Worm (Caenorhabditis elegans) whole organism, late embryonic: ENCODE results near the gene fbxb-61.

Experiments used
- C38D4.7 ChIP-seq: fragments of 200-800 bp; sonication (Bioruptor generic); optimal IDR thresholded peaks from 2 replicates; lab custom pipeline; 2018; ENCODE audit warnings: mild to moderate bottlenecking, missing genetic modification characterization, moderate library complexity, missing compliant biosample characterization
- K02D7.2 ChIP-seq: sonication (generic microtip); optimal IDR thresholded peaks from 2 replicates; lab custom pipeline; 2017; ENCODE audit warnings: mild to moderate bottlenecking, missing genetic modification characterization, missing compliant biosample characterization
- K09A11.1 ChIP-seq: sonication (generic microtip); optimal IDR thresholded peaks from 2 replicates; lab custom pipeline; 2017; ENCODE audit warnings: antibody characterized with exemption, mild to moderate bottlenecking, missing genetic modification characterization, missing compliant biosample characterization; ENCODE audit not compliant: insufficient read depth
- ceh-14 ChIP-seq: sonication (generic microtip); optimal IDR thresholded peaks from 2 replicates; lab custom pipeline; 2016; ENCODE audit warnings: missing genotype, missing genetic modification characterization, missing compliant biosample characterization
- ceh-18 ChIP-seq: sonication (generic microtip); optimal IDR thresholded peaks from 2 replicates; lab custom pipeline; 2016; ENCODE audit warnings: missing genetic modification characterization, missing compliant biosample characterization
- ceh-19 ChIP-seq: fragments of 200-800 bp; sonication (Bioruptor generic); optimal IDR thresholded peaks from 2 replicates; lab custom pipeline; 2018; ENCODE audit warnings: mild to moderate bottlenecking, missing genetic modification characterization, missing compliant biosample characterization
- ceh-2 ChIP-seq: sonication (generic microtip); optimal IDR thresholded peaks from 2 replicates; lab custom pipeline; 2016; ENCODE audit warnings: missing genotype, missing genetic modification characterization, missing compliant biosample characterization
- ceh-24 ChIP-seq: sonication (generic microtip); optimal IDR thresholded peaks from 2 replicates; lab custom pipeline; 2016; ENCODE audit warnings: mild to moderate bottlenecking, missing genetic modification characterization, missing compliant biosample characterization
- ceh-31 ChIP-seq: sonication (generic microtip); optimal IDR thresholded peaks from 2 replicates; lab custom pipeline; 2016; ENCODE audit warnings: missing genetic modification characterization, missing compliant biosample characterization
- ceh-9 ChIP-seq: sonication (generic microtip); optimal IDR thresholded peaks from 2 replicates; lab custom pipeline; 2016; ENCODE audit warnings: mild to moderate bottlenecking, missing genetic modification characterization, inconsistent platforms, missing compliant biosample characterization
- che-1 ChIP-seq: sonication (generic microtip); optimal IDR thresholded peaks from 2 replicates; lab custom pipeline; 2016; ENCODE audit warnings: mild to moderate bottlenecking, missing genetic modification characterization, missing compliant biosample characterization
- dmd-4 ChIP-seq: sonication (generic microtip); optimal IDR thresholded peaks from 2 replicates; lab custom pipeline; 2016; ENCODE audit warnings: borderline replicate concordance, missing genetic modification characterization, missing compliant biosample characterization
- dve-1 ChIP-seq: sonication (generic microtip); optimal IDR thresholded peaks from 2 replicates; lab custom pipeline; 2017; ENCODE audit warnings: antibody characterized with exemption, mild to moderate bottlenecking, missing genetic modification characterization, missing compliant biosample characterization
- elt-4 ChIP-seq: sonication (generic microtip); optimal IDR thresholded peaks from 2 replicates; lab custom pipeline; 2016; ENCODE audit warnings: missing genetic modification characterization, missing compliant biosample characterization
- ets-4 ChIP-seq: sonication (generic microtip); optimal IDR thresholded peaks from 2 replicates; lab custom pipeline; 2016; ENCODE audit warnings: missing genetic modification characterization, missing compliant biosample characterization
- fax-1 ChIP-seq: sonication (generic microtip); optimal IDR thresholded peaks from 2 replicates; lab custom pipeline; 2016; ENCODE audit warnings: missing genotype, missing genetic modification characterization, missing compliant biosample characterization
- fkh-10 ChIP-seq: fragments of 150-350 bp; optimal IDR thresholded peaks from 2 replicates; lab custom pipeline; 2014; ENCODE audit warnings: missing biosample characterization, missing genetic modification reagents, missing genetic modification characterization
- fkh-6 ChIP-seq: sonication (generic microtip); optimal IDR thresholded peaks from 2 replicates; lab custom pipeline; 2016; ENCODE audit warnings: missing genetic modification characterization, missing compliant biosample characterization
- gmeb-2 ChIP-seq: sonication (generic microtip); optimal IDR thresholded peaks from 2 replicates; lab custom pipeline; 2016; ENCODE audit warnings: missing genetic modification characterization, inconsistent platforms, missing compliant biosample characterization
- hlh-13 ChIP-seq: fragments of 200-800 bp; sonication (Bioruptor generic); optimal IDR thresholded peaks from 2 replicates; lab custom pipeline; 2018; ENCODE audit warnings: mild to moderate bottlenecking, missing genetic modification characterization, missing compliant biosample characterization
- hlh-6 ChIP-seq: sonication (generic microtip); optimal IDR thresholded peaks from 2 replicates; lab custom pipeline; 2016; ENCODE audit warnings: missing genotype, missing genetic modification characterization, missing compliant biosample characterization
- lin-11 ChIP-seq: fragments of 200-800 bp; sonication (Bioruptor generic); optimal IDR thresholded peaks from 2 replicates; lab custom pipeline; 2018; ENCODE audit warnings: mild to moderate bottlenecking, missing genetic modification characterization, missing compliant biosample characterization
- madf-2 ChIP-seq: sonication (generic microtip); optimal IDR thresholded peaks from 2 replicates; lab custom pipeline; 2017; ENCODE audit warnings: missing genetic modification characterization, missing compliant biosample characterization
- nhr-232 ChIP-seq: sonication (generic microtip); optimal IDR thresholded peaks from 2 replicates; lab custom pipeline; 2016; ENCODE audit warnings: missing genetic modification characterization, missing compliant biosample characterization
- odd-2 ChIP-seq: sonication (generic microtip); optimal IDR thresholded peaks from 2 replicates; lab custom pipeline; 2017; ENCODE audit warnings: antibody characterized with exemption, mild to moderate bottlenecking, missing genetic modification characterization, missing compliant biosample characterization
- pag-3 ChIP-seq: sonication (generic microtip); optimal IDR thresholded peaks from 2 replicates; lab custom pipeline; 2016; ENCODE audit warnings: missing compliant biosample characterization, missing genetic modification characterization, borderline replicate concordance
- pqm-1 ChIP-seq: sonication (generic microtip); optimal IDR thresholded peaks from 2 replicates; lab custom pipeline; 2016; ENCODE audit warnings: missing genetic modification characterization, missing compliant biosample characterization
- sdc-2 ChIP-seq: sonication (generic microtip); optimal IDR thresholded peaks from 2 replicates; lab custom pipeline; 2016; ENCODE audit warnings: missing genotype, missing genetic modification characterization, missing compliant biosample characterization
- sox-2 ChIP-seq: fragments of 200-800 bp; sonication (Bioruptor generic); IDR thresholded peaks from 2 replicates; pipeline ENCODE4 v1.3.6; 2022; ENCODE audit warnings: missing genetic modification reagents, missing genetic modification characterization, missing compliant biosample characterization
- sox-4 ChIP-seq: sonication (generic microtip); optimal IDR thresholded peaks from 2 replicates; lab custom pipeline; 2017; ENCODE audit warnings: mild to moderate bottlenecking, missing genetic modification characterization, inconsistent platforms, missing compliant biosample characterization
- syd-9 ChIP-seq: sonication (generic microtip); optimal IDR thresholded peaks from 2 replicates; lab custom pipeline; 2016; ENCODE audit warnings: mild to moderate bottlenecking, missing genetic modification characterization, moderate library complexity, missing compliant biosample characterization
- tbx-2 ChIP-seq: sonication (generic microtip); optimal IDR thresholded peaks from 2 replicates; lab custom pipeline; 2016; ENCODE audit warnings: missing genetic modification characterization, missing compliant biosample characterization
- tbx-7 ChIP-seq: sonication (generic microtip); optimal IDR thresholded peaks from 2 replicates; lab custom pipeline; 2016; ENCODE audit warnings: missing genotype, missing genetic modification characterization, missing compliant biosample characterization
- unc-42 ChIP-seq: sonication (generic microtip); optimal IDR thresholded peaks from 2 replicates; lab custom pipeline; 2016; ENCODE audit warnings: missing genotype, missing genetic modification characterization, missing compliant biosample characterization
- unc-86 ChIP-seq: sonication (generic microtip); optimal IDR thresholded peaks from 2 replicates; lab custom pipeline; 2016; ENCODE audit warnings: missing genetic modification characterization, missing compliant biosample characterization
- zip-5 ChIP-seq: sonication (generic microtip); optimal IDR thresholded peaks from 2 replicates; lab custom pipeline; 2016; ENCODE audit warnings: missing genetic modification characterization, missing compliant biosample characterization
- ztf-16 ChIP-seq: sonication (generic microtip); optimal IDR thresholded peaks from 2 replicates; lab custom pipeline; 2017; ENCODE audit warnings: missing genetic modification characterization, missing compliant biosample characterization

fbxb-61 gene

DNA sequence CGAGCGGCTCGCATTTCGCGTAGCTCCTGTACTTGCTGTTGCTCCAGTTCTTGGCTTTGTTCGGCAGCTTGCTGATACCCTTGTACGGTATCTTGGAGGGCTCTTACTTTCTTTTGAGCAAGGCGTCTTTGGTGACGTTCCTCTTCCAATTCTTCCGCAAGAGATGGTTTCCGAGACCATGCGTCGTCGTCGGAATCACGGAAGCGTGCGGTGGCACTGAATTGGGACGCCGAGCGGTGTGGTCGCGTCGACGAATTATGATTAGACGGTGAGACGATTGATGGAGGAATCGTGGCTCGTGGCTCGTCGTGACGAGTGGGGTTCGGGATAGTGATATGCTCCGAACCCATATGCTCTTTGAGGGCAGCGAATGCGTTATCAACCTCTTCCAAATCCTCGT, 27.6 kb upstream of the fbxb-61 start:
- no peak for TF ChIP-seq pag-3 (tag; lab: Kevin White, UChicago)
- TF ChIP-seq gmeb-2, result no peak
- no peak for TF ChIP-seq ceh-24 (tag; lab: Kevin White, UChicago)
- TF ChIP-seq unc-42 (tag; lab: Kevin White, UChicago), result no peak
- TF ChIP-seq ceh-14, result no peak
- no peak for TF ChIP-seq unc-86 (tag; lab: Kevin White, UChicago)
- no peak for TF ChIP-seq dve-1 (tag; lab: Kevin White, UChicago)
- TF ChIP-seq sox-4, result no peak
- TF ChIP-seq madf-2 (tag; lab: Kevin White, UChicago), result no peak
- no peak for TF ChIP-seq hlh-13 (GFP tag; lab: Kevin White, UChicago)
- no peak for TF ChIP-seq lin-11 (tag; lab: Kevin White, UChicago)

DNA sequence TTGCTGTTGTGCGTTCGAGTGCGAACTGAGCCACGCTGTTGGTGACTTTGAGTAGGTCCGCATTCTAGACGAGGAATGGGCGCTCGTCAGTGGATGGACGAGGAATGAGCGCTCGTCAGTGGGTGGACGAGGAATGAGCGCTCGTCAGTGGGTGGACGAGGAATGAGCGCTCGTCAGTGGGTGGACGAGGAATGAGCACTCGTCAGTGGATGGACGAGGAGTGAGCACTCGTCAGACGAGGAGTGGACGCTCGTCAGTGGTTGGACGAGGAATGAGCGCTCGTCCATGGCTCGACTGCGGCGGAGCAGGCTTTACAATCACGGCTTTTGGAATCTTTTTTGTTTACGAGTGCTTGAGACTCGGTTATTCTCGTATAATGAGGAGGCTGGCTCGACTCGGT, 25.4 kb upstream of the fbxb-61 start:
- TF ChIP-seq unc-86 (tag; lab: Kevin White, UChicago) (no peak), K09A11.1 (tag; lab: Kevin White, UChicago) (no peak), ceh-31 (tag; lab: Kevin White, UChicago) (no peak), elt-4 (no peak), che-1 (tag; lab: Kevin White, UChicago) (no peak), tbx-7 (no peak), ztf-16 (tag; lab: Kevin White, UChicago) (no peak), lin-11 (tag; lab: Kevin White, UChicago) (no peak), fax-1 (tag; lab: Kevin White, UChicago) (no peak), pqm-1 (tag; lab: Kevin White, UChicago) (no peak), syd-9 (tag; lab: Kevin White, UChicago) (no peak), K02D7.2 (no peak), nhr-232 (tag; lab: Kevin White, UChicago) (no peak), hlh-6 (tag; lab: Kevin White, UChicago) (no peak), odd-2 (no peak), dve-1 (tag; lab: Kevin White, UChicago) (no peak), gmeb-2 (no peak), zip-5 (tag; lab: Kevin White, UChicago) (no peak), fkh-6 (tag; lab: Kevin White, UChicago) (no peak)

DNA sequence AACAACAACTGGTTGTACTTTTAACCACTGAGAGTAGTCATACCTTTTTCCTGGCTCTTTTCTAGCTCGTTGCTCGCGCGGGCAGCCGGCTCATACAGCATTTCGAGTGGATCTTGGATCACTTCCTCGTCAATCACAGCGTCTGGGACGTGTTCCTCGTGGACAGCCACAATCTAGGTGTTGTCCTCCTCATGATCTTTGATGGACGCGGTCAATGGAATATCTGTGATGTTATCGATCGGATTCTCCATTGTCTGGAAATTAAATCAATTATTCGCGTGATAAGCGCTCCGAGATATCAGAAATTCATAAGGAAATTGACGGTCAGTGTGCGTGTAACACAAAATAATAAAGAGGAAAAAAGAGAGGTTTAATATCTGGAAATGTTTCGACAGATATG, 24.0 kb upstream of the fbxb-61 start, which contains the start of gene F21D9.8:
F21D9.8 (minus strand) TSS at position 101 of the 400 bp plus-strand sequence.
- no peak for TF ChIP-seq sdc-2 (tag; lab: Kevin White, UChicago)
- no peak for TF ChIP-seq dmd-4 (tag; lab: Kevin White, UChicago)
- TF ChIP-seq C38D4.7 (GFP tag; lab: Kevin White, UChicago), result no peak
- no peak for TF ChIP-seq ceh-9 (tag; lab: Kevin White, UChicago)
- TF ChIP-seq K09A11.1 (tag; lab: Kevin White, UChicago), result no peak
- TF ChIP-seq ets-4 (tag; lab: Kevin White, UChicago), result no peak
- no peak for TF ChIP-seq ceh-18 (tag; lab: Kevin White, UChicago)
- TF ChIP-seq che-1 (tag; lab: Kevin White, UChicago), result no peak
- no peak for TF ChIP-seq dve-1 (tag; lab: Kevin White, UChicago)
- no peak for TF ChIP-seq gmeb-2
- no peak for TF ChIP-seq ztf-16 (tag; lab: Kevin White, UChicago)
- no peak for TF ChIP-seq sox-2 (GFP tag; lab: Robert Waterston, UW)
- TF ChIP-seq tbx-2 (tag; lab: Kevin White, UChicago), result no peak
- TF ChIP-seq ceh-2 (tag; lab: Kevin White, UChicago), result no peak
- no peak for TF ChIP-seq fkh-10 (GFP tag; lab: Kevin White, UChicago)
- no peak for TF ChIP-seq unc-86 (tag; lab: Kevin White, UChicago)
- no peak for TF ChIP-seq madf-2 (tag; lab: Kevin White, UChicago)
- TF ChIP-seq ceh-19, result no peak
